Fruit fly (Drosophila melanogaster) whole organism, embryonic: ENCODE measurements around the gene Mkp3.

Experiments
- ATbp ChIP-seq: fragments of 200-800 bp; sonication (Bioruptor generic); optimal IDR thresholded peaks from 2 replicates; lab custom pipeline; 2017; ENCODE audit warnings: missing biosample characterization, mild to moderate bottlenecking, missing genetic modification characterization, missing genetic modification reagents
- Asciz ChIP-seq: fragments of 200-800 bp; sonication (Bioruptor generic); optimal IDR thresholded peaks from 2 replicates; lab custom pipeline; 2017; ENCODE audit warnings: missing biosample characterization, mild to moderate bottlenecking, missing genetic modification characterization, missing genetic modification reagents
- Atf3 ChIP-seq: fragments of 200-800 bp; sonication (Bioruptor generic); optimal IDR thresholded peaks from 3 replicates; lab custom pipeline; 2016; ENCODE audit warnings: missing biosample characterization, missing genetic modification characterization
- Bdp1 ChIP-seq: fragments of 200-800 bp; sonication (Bioruptor generic); optimal IDR thresholded peaks from 3 replicates; lab custom pipeline; 2016; ENCODE audit warnings: missing biosample characterization, missing genetic modification characterization
- Bteb2 ChIP-seq: fragments of 200-800 bp; sonication (Bioruptor generic); optimal IDR thresholded peaks from 2 replicates; lab custom pipeline; 2016; ENCODE audit warnings: missing biosample characterization, missing genetic modification characterization
- CG10267 ChIP-seq: fragments of 200-800 bp; sonication (Bioruptor generic); optimal IDR thresholded peaks from 2 replicates; lab custom pipeline; 2018; ENCODE audit warnings: missing biosample characterization, mild to moderate bottlenecking, missing genetic modification characterization, moderate library complexity
- CG10366 ChIP-seq: fragments of 200-800 bp; sonication (Bioruptor generic); IDR thresholded peaks from 2 replicates; pipeline ENCODE4 v1.3.6; 2022; ENCODE audit warnings: missing biosample characterization, missing genetic modification characterization
- CG11456 ChIP-seq: fragments of 200-800 bp; sonication (Bioruptor generic); IDR thresholded peaks from 3 replicates; pipeline ENCODE4 v1.3.6; 2022; ENCODE audit warnings: missing biosample characterization, missing genetic modification characterization
- CG12391 ChIP-seq: fragments of 200-800 bp; sonication (Bioruptor generic); optimal IDR thresholded peaks from 3 replicates; lab custom pipeline; 2018; ENCODE audit warnings: missing biosample characterization, mild to moderate bottlenecking, missing genetic modification characterization, moderate library complexity
- CG12942 ChIP-seq: fragments of 200-800 bp; sonication (Bioruptor generic); optimal IDR thresholded peaks from 3 replicates; lab custom pipeline; 2016; ENCODE audit warnings: missing biosample characterization, missing genetic modification characterization
- CG16813 ChIP-seq: fragments of 200-800 bp; sonication (Bioruptor generic); IDR thresholded peaks from 3 replicates; pipeline ENCODE4 v1.3.6; 2022; ENCODE audit warnings: missing biosample characterization, missing genetic modification characterization; ENCODE audit not compliant: partially characterized antibody
- CG17359 ChIP-seq: fragments of 200-800 bp; sonication (Bioruptor generic); optimal IDR thresholded peaks from 3 replicates; lab custom pipeline; 2018; ENCODE audit warnings: missing biosample characterization, mild to moderate bottlenecking, missing genetic modification characterization, moderate library complexity
- CG1792 ChIP-seq: fragments of 200-800 bp; sonication (Bioruptor generic); optimal IDR thresholded peaks from 2 replicates; lab custom pipeline; 2016; ENCODE audit warnings: missing biosample characterization, missing genetic modification characterization
- CG1832 ChIP-seq: fragments of 200-800 bp; sonication (Bioruptor generic); optimal IDR thresholded peaks from 2 replicates; lab custom pipeline; 2017; ENCODE audit warnings: missing biosample characterization, mild to moderate bottlenecking, missing genetic modification characterization, inconsistent platforms
- CG18619 ChIP-seq: fragments of 200-800 bp; sonication (Bioruptor generic); optimal IDR thresholded peaks from 3 replicates; lab custom pipeline; 2017; ENCODE audit warnings: missing biosample characterization, mild to moderate bottlenecking, missing genetic modification characterization
- CG2120 ChIP-seq: fragments of 200-800 bp; sonication (Bioruptor generic); optimal IDR thresholded peaks from 3 replicates; lab custom pipeline; 2016; ENCODE audit warnings: missing biosample characterization, missing genetic modification characterization
- CG30020 ChIP-seq: fragments of 200-800 bp; optimal IDR thresholded peaks from 2 replicates; lab custom pipeline; 2019; ENCODE audit warnings: missing biosample characterization, mild to moderate bottlenecking, missing genetic modification characterization, moderate library complexity
- CG30403 ChIP-seq: fragments of 200-800 bp; sonication (Bioruptor generic); optimal IDR thresholded peaks from 3 replicates; lab custom pipeline; 2016; ENCODE audit warnings: missing biosample characterization, missing genetic modification characterization
- CG4730 ChIP-seq: fragments of 200-800 bp; sonication (Bioruptor generic); IDR thresholded peaks from 2 replicates; pipeline ENCODE4 v1.3.6; 2022; ENCODE audit warnings: missing biosample characterization, missing genetic modification characterization
- CG8944 ChIP-seq: fragments of 200-800 bp; sonication (Bioruptor generic); optimal IDR thresholded peaks from 3 replicates; lab custom pipeline; 2016; ENCODE audit warnings: missing biosample characterization, missing genetic modification characterization
- CoRest ChIP-seq: fragments of 200-800 bp; sonication (Bioruptor generic); optimal IDR thresholded peaks from 3 replicates; lab custom pipeline; 2018; ENCODE audit warnings: missing biosample characterization, mild to moderate bottlenecking, missing genetic modification characterization, moderate library complexity
- D ChIP-seq, 2 experiments: fragments of 200-800 bp in 1 of 2; fragments of >200 bp in 1 of 2; sonication (Bioruptor generic) in 1 of 2; optimal IDR thresholded peaks; 2 replicates in 1 of 2; 3 replicates in 1 of 2; lab custom pipeline; 2017; ENCODE audit warnings: mild to moderate bottlenecking in 1 of 2, missing biosample characterization in 1 of 2, missing genetic modification characterization in 1 of 2, missing genetic modification reagents in 1 of 2
- Gsc ChIP-seq: fragments of 200-800 bp; sonication (Bioruptor generic); IDR thresholded peaks from 2 replicates; pipeline ENCODE4 v1.3.6; 2022; ENCODE audit warnings: missing biosample characterization, missing genetic modification characterization
- HLH3B ChIP-seq: fragments of 200-800 bp; sonication (Bioruptor generic); IDR thresholded peaks from 2 replicates; pipeline ENCODE4 v1.3.6; 2022; ENCODE audit warnings: missing biosample characterization, missing genetic modification characterization
- HmgZ ChIP-seq: fragments of 200-800 bp; sonication (Bioruptor generic); optimal IDR thresholded peaks from 2 replicates; lab custom pipeline; 2018; ENCODE audit warnings: missing biosample characterization, mild to moderate bottlenecking, missing genetic modification characterization
- Hr39 ChIP-seq: fragments of >200 bp; optimal IDR thresholded peaks from 2 replicates; lab custom pipeline; 2017
- Hsf ChIP-seq: fragments of 200-800 bp; sonication (Bioruptor generic); optimal IDR thresholded peaks from 3 replicates; lab custom pipeline; 2016; ENCODE audit warnings: missing biosample characterization, missing genetic modification characterization
- MBD-R2 ChIP-seq: fragments of 200-800 bp; sonication (Bioruptor generic); IDR thresholded peaks from 2 replicates; pipeline ENCODE4 v1.3.6; 2022; ENCODE audit warnings: missing biosample characterization, missing genetic modification characterization
- Neu2 ChIP-seq: fragments of 200-800 bp; sonication (Bioruptor generic); optimal IDR thresholded peaks from 3 replicates; lab custom pipeline; 2016; ENCODE audit warnings: missing biosample characterization, missing genetic modification characterization, borderline replicate concordance
- Ravus ChIP-seq: fragments of 200-800 bp; sonication (Bioruptor generic); IDR thresholded peaks from 2 replicates; pipeline ENCODE4 v1.3.6; 2022; ENCODE audit warnings: missing biosample characterization, missing genetic modification characterization
- Stat92E ChIP-seq, 3 experiments: fragments of >200 bp in 2 of 3; fragments of 200-800 bp in 1 of 3; sonication (Bioruptor generic) in 1 of 3; optimal IDR thresholded peaks; 2 replicates each; lab custom pipeline; 2017 to 2019; ENCODE audit warnings: missing biosample characterization in 3 of 3, missing genetic modification characterization in 3 of 3, mild to moderate bottlenecking in 1 of 3, moderate library complexity in 1 of 3
- ac ChIP-seq: fragments of 200-800 bp; sonication (Bioruptor generic); optimal IDR thresholded peaks from 3 replicates; lab custom pipeline; 2017; ENCODE audit warnings: missing biosample characterization, mild to moderate bottlenecking, missing genetic modification characterization
- ash1 ChIP-seq: fragments of 200-800 bp; sonication (Bioruptor generic); optimal IDR thresholded peaks from 2 replicates; lab custom pipeline; 2018; ENCODE audit warnings: missing biosample characterization, mild to moderate bottlenecking, missing genetic modification characterization
- az2 ChIP-seq: fragments of 200-800 bp; sonication (Bioruptor generic); optimal IDR thresholded peaks from 3 replicates; lab custom pipeline; 2016; ENCODE audit warnings: missing biosample characterization, missing genetic modification characterization
- dmrt99B ChIP-seq: fragments of 200-800 bp; sonication (Bioruptor generic); optimal IDR thresholded peaks from 2 replicates; lab custom pipeline; 2018; ENCODE audit warnings: missing biosample characterization, mild to moderate bottlenecking, missing genetic modification characterization, moderate library complexity
- gsb ChIP-seq: fragments of 200-800 bp; sonication (Bioruptor generic); IDR thresholded peaks from 2 replicates; pipeline ENCODE4 v1.3.6; 2022; ENCODE audit warnings: missing biosample characterization, missing genetic modification characterization
- gt ChIP-seq: fragments of 200-800 bp; sonication (Bioruptor generic); IDR thresholded peaks from 2 replicates; pipeline ENCODE4 v1.3.6; 2022; ENCODE audit warnings: missing biosample characterization, missing genetic modification characterization
- hkb ChIP-seq, 2 experiments: fragments of 200-800 bp in 1 of 2; fragments of >200 bp in 1 of 2; sonication (Bioruptor generic) in 1 of 2; IDR thresholded peaks in 1 of 2; optimal IDR thresholded peaks in 1 of 2; 2 replicates each; pipeline versions ENCODE4 v1.3.6 to Lab custom; 2017 to 2022; ENCODE audit warnings: missing biosample characterization in 1 of 2, missing genetic modification characterization in 1 of 2
- lbe ChIP-seq: fragments of 200-800 bp; sonication (Bioruptor generic); optimal IDR thresholded peaks from 2 replicates; lab custom pipeline; 2016; ENCODE audit warnings: missing biosample characterization, mild to moderate bottlenecking, missing genetic modification characterization
- org-1 ChIP-seq: fragments of 200-800 bp; sonication (Bioruptor generic); optimal IDR thresholded peaks from 2 replicates; lab custom pipeline; 2017; ENCODE audit warnings: missing biosample characterization, missing genetic modification characterization
- pan ChIP-seq, 4 experiments: fragments of >200 bp in 3 of 4; fragments of 200-800 bp in 1 of 4; sonication (Bioruptor generic) in 1 of 4; optimal IDR thresholded peaks in 3 of 4; IDR thresholded peaks in 1 of 4; 2 replicates each; pipeline versions ENCODE4 v1.3.6 to Lab custom; 2017 to 2022; ENCODE audit warnings: missing biosample characterization in 2 of 4, missing genetic modification characterization in 2 of 4, mixed read lengths in 1 of 4
- ranshi ChIP-seq: fragments of 200-800 bp; sonication (Bioruptor generic); IDR thresholded peaks from 2 replicates; pipeline ENCODE4 v1.3.6; 2022; ENCODE audit warnings: missing biosample characterization, missing genetic modification characterization
- sens-2 ChIP-seq: fragments of 200-800 bp; sonication (Bioruptor generic); IDR thresholded peaks from 2 replicates; pipeline ENCODE4 v1.3.6; 2022; ENCODE audit warnings: missing biosample characterization, missing genetic modification characterization
- sqz ChIP-seq: fragments of 200-800 bp; sonication (Bioruptor generic); optimal IDR thresholded peaks from 3 replicates; lab custom pipeline; 2018; ENCODE audit warnings: missing biosample characterization, mild to moderate bottlenecking, missing genetic modification characterization
- tna ChIP-seq: fragments of 200-800 bp; sonication (Bioruptor generic); IDR thresholded peaks from 2 replicates; pipeline ENCODE4 v1.3.6; 2022; ENCODE audit warnings: missing biosample characterization, missing genetic modification characterization; ENCODE audit not compliant: partially characterized antibody
- trh ChIP-seq: fragments of 200-800 bp; sonication (Bioruptor generic); optimal IDR thresholded peaks from 2 replicates; lab custom pipeline; 2016; ENCODE audit warnings: missing biosample characterization, missing genetic modification characterization
- tx ChIP-seq: fragments of 200-800 bp; sonication (Bioruptor generic); optimal IDR thresholded peaks from 2 replicates; lab custom pipeline; 2016; ENCODE audit warnings: missing biosample characterization, missing genetic modification characterization
- vnd ChIP-seq: fragments of 200-800 bp; sonication (Bioruptor generic); IDR thresholded peaks from 3 replicates; pipeline ENCODE4 v1.3.6; 2022; ENCODE audit warnings: missing biosample characterization, missing genetic modification characterization; ENCODE audit not compliant: partially characterized antibody
- wek ChIP-seq: fragments of 200-800 bp; sonication (Bioruptor generic); optimal IDR thresholded peaks from 3 replicates; lab custom pipeline; 2018; ENCODE audit warnings: missing biosample characterization, mild to moderate bottlenecking, missing genetic modification characterization, moderate library complexity

The Mkp3 gene

DNA sequence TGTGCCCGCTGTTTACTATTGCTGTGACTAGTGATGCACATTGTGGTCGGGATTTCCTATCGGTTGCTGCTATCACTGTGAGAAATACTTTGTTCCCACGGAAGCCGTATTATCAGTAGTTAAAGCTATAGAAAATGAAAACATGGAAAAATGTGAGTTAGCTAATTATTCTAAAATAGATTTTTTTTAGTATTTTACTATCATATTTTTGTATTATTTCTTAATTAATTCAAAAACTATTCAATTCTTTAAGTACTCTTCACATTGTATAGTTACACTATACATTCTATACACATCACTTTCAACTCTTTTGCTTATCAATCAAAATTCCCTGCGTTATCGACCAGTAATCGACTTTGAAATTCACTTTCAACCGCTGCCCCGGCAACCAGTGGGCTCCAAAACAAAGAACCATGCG, 11.4 kb upstream of the Mkp3 start, which contains the start of the genes Naxd and CG14079 (continued):
- TF ChIP-seq sqz (GFP tag; lab: Kevin White, UChicago): no peak
- no peak for TF ChIP-seq org-1 (GFP tag; lab: Kevin White, UChicago)
- TF ChIP-seq CoRest (tag; lab: Kevin White, UChicago): peak; percentile 84
- TF ChIP-seq Bdp1 (GFP tag; lab: Kevin White, UChicago): no peak
- TF ChIP-seq lbe (GFP tag; lab: Kevin White, UChicago): peak; percentile 56
- TF ChIP-seq CG1832 (GFP tag; lab: Kevin White, UChicago): no peak
- TF ChIP-seq dmrt99B (tag; lab: Kevin White, UChicago): peak; percentile 70
- peak; percentile 27 for TF ChIP-seq trh (GFP tag; lab: Kevin White, UChicago)
- peak; percentile 73 for TF ChIP-seq CG30403 (GFP tag; lab: Kevin White, UChicago)
- no peak for TF ChIP-seq hkb (optimal IDR thresholded peaks at IDR 0.05; lab: Kevin White, UChicago)
- TF ChIP-seq hkb (GFP tag; IDR thresholded peaks at IDR 0.05; lab: Robert Waterston, UW): no peak
- TF ChIP-seq gt: 0 out of 2 replicates have a peak, but pooled peaks have one; percentile 10
- TF ChIP-seq CG30020: peak; percentile 31
- TF ChIP-seq pan (optimal IDR thresholded peaks at IDR 0.05; lab: Kevin White, UChicago): no peak
- TF ChIP-seq pan (GFP tag; optimal IDR thresholded peaks at IDR 0.05 in 1 of 2, IDR thresholded peaks at IDR 0.05 in 1 of 2): peak in 1 of 2 experiments; percentile 76
- TF ChIP-seq Asciz (GFP tag; lab: Kevin White, UChicago): no peak
- TF ChIP-seq vnd (GFP tag; lab: Robert Waterston, UW): 0 out of 3 replicates have a peak, but pooled peaks have one; percentile 26
- TF ChIP-seq Ravus (GFP tag; lab: Robert Waterston, UW): no peak
- TF ChIP-seq CG2120 (GFP tag; lab: Kevin White, UChicago): peak; percentile 73
- peak; percentile 50 for TF ChIP-seq CG17359
- no peak for TF ChIP-seq Neu2
- peak; percentile 42; the same call in 1 of the 2 replicates for TF ChIP-seq CG4730
- TF ChIP-seq CG12942 (GFP tag; lab: Kevin White, UChicago): peak; percentile 74
- TF ChIP-seq Hr39 (lab: Kevin White, UChicago): no peak
- no peak for TF ChIP-seq Atf3 (GFP tag; lab: Kevin White, UChicago)
- peak; percentile 62; the same call in 1 of the 2 replicates for TF ChIP-seq CG10366 (GFP tag; lab: Robert Waterston, UW)
- TF ChIP-seq tx (GFP tag; lab: Kevin White, UChicago): no peak
- TF ChIP-seq CG12391: peak; percentile 81
- no peak for TF ChIP-seq tna (GFP tag; lab: Robert Waterston, UW)
- TF ChIP-seq az2: peak; percentile 71
- TF ChIP-seq wek: no peak
- TF ChIP-seq MBD-R2 (GFP tag; lab: Robert Waterston, UW): peak; percentile 67
- no peak for TF ChIP-seq ash1 (GFP tag; lab: Kevin White, UChicago)
- no peak for TF ChIP-seq Gsc (GFP tag; lab: Robert Waterston, UW)
- TF ChIP-seq CG18619 (GFP tag; lab: Kevin White, UChicago): peak; percentile 40
- TF ChIP-seq ac (GFP tag; lab: Kevin White, UChicago): no peak
- TF ChIP-seq D (optimal IDR thresholded peaks at IDR 0.05; lab: Kevin White, UChicago): no peak
- TF ChIP-seq D (GFP tag; optimal IDR thresholded peaks at IDR 0.05; lab: Kevin White, UChicago): no peak
- no peak for TF ChIP-seq CG16813
- TF ChIP-seq Bteb2 (GFP tag; lab: Kevin White, UChicago): peak; percentile 7
- TF ChIP-seq CG1792 (GFP tag; lab: Kevin White, UChicago): no peak
- peak; percentile 73; the same call in 2 of the 3 replicates for TF ChIP-seq CG11456 (GFP tag; lab: Robert Waterston, UW)
- no peak for TF ChIP-seq gsb (GFP tag; lab: Robert Waterston, UW)
- peak; percentile 55 for TF ChIP-seq HmgZ (tag; lab: Kevin White, UChicago)
- peak in 1 of 3 experiments; percentile 44 for TF ChIP-seq Stat92E (GFP tag; optimal IDR thresholded peaks at IDR 0.05; lab: Kevin White, UChicago)
- peak; percentile 52; the same call in 1 of the 2 replicates for TF ChIP-seq HLH3B (GFP tag; lab: Robert Waterston, UW)
- TF ChIP-seq Hsf (GFP tag; lab: Kevin White, UChicago): peak; percentile 42
- peak; percentile 22; the same call in 1 of the 2 replicates for TF ChIP-seq sens-2
- peak; percentile 63 for TF ChIP-seq ATbp (GFP tag; lab: Kevin White, UChicago)
- peak; percentile 18 for TF ChIP-seq CG8944 (GFP tag; lab: Kevin White, UChicago)
- peak; percentile 40 for TF ChIP-seq CG10267 (tag; lab: Kevin White, UChicago)
- TF ChIP-seq ranshi (GFP tag; lab: Robert Waterston, UW): peak; percentile 59; the same call in 1 of the 2 replicates
